Worm (Caenorhabditis elegans) whole organism, early embryonic: ENCODE results near the gene erg-28.

Experiments
- B0310.2 ChIP-seq: sonication (generic microtip); optimal IDR thresholded peaks from 2 replicates; lab custom pipeline; 2016; ENCODE audit warnings: mild to moderate bottlenecking, missing genetic modification characterization, missing compliant biosample characterization
- F13C5.2 ChIP-seq: sonication (generic microtip); optimal IDR thresholded peaks from 2 replicates; lab custom pipeline; 2017; ENCODE audit warnings: mild to moderate bottlenecking, missing genetic modification characterization, inconsistent platforms, missing compliant biosample characterization
- aly-1 ChIP-seq: sonication (generic microtip); optimal IDR thresholded peaks from 2 replicates; lab custom pipeline; 2016; ENCODE audit warnings: missing genetic modification characterization, missing compliant biosample characterization
- ama-1 ChIP-seq: fragments of 150-350 bp; optimal IDR thresholded peaks from 2 replicates; lab custom pipeline; 2014
- ceh-13 ChIP-seq: fragments of 200-800 bp; sonication (Bioruptor generic); optimal IDR thresholded peaks from 2 replicates; lab custom pipeline; 2018; ENCODE audit warnings: mild to moderate bottlenecking, missing genetic modification characterization, missing compliant biosample characterization
- ceh-36 ChIP-seq: sonication (generic microtip); optimal IDR thresholded peaks from 2 replicates; lab custom pipeline; 2016; ENCODE audit warnings: missing genetic modification characterization, inconsistent platforms, missing compliant biosample characterization
- ets-7 ChIP-seq: sonication (generic microtip); optimal IDR thresholded peaks from 2 replicates; lab custom pipeline; 2016; ENCODE audit warnings: missing genotype, missing genetic modification characterization, missing compliant biosample characterization
- flt-1 ChIP-seq: fragments of 200-800 bp; sonication (Bioruptor generic); IDR thresholded peaks from 2 replicates; pipeline ENCODE4 v1.3.6; 2022; ENCODE audit warnings: missing genetic modification characterization, missing compliant biosample characterization
- hmbx-1 ChIP-seq: sonication (generic microtip); optimal IDR thresholded peaks from 2 replicates; lab custom pipeline; 2016; ENCODE audit warnings: mild to moderate bottlenecking, missing genetic modification characterization, missing compliant biosample characterization
- hmg-4 ChIP-seq: fragments of 200-800 bp; sonication (Bioruptor generic); optimal IDR thresholded peaks from 2 replicates; lab custom pipeline; 2018; ENCODE audit warnings: mild to moderate bottlenecking, missing genetic modification characterization, missing compliant biosample characterization
- hnd-1 ChIP-seq: sonication (generic microtip); optimal IDR thresholded peaks from 2 replicates; lab custom pipeline; 2016; ENCODE audit warnings: missing genetic modification characterization, missing compliant biosample characterization
- pes-1 ChIP-seq: fragments of 200-800 bp; sonication (Bioruptor generic); IDR thresholded peaks from 2 replicates; pipeline ENCODE4 v1.3.6; 2022; ENCODE audit warnings: missing genetic modification reagents, missing genetic modification characterization, missing compliant biosample characterization
- scrt-1 ChIP-seq: fragments of 200-800 bp; sonication (Bioruptor generic); IDR thresholded peaks from 2 replicates; pipeline ENCODE4 v1.3.6; 2022; ENCODE audit warnings: missing genetic modification characterization, missing compliant biosample characterization
- sea-1 ChIP-seq: fragments of 200-800 bp; sonication (Bioruptor generic); conservative IDR thresholded peaks from 2 replicates; pipeline ENCODE4 v1.3.6; 2022; ENCODE audit warnings: missing genetic modification characterization, missing compliant biosample characterization
- tbx-11 ChIP-seq: fragments of 200-800 bp; sonication (Bioruptor generic); IDR thresholded peaks from 2 replicates; pipeline ENCODE4 v1.3.6; 2022; ENCODE audit warnings: missing genetic modification characterization, missing compliant biosample characterization
- tbx-37 ChIP-seq: fragments of 200-800 bp; sonication (Bioruptor generic); conservative IDR thresholded peaks from 2 replicates; pipeline ENCODE4 v1.3.6; 2022; ENCODE audit warnings: missing genetic modification reagents, missing genetic modification characterization, missing compliant biosample characterization
- tra-4 ChIP-seq: sonication (generic microtip); optimal IDR thresholded peaks from 2 replicates; lab custom pipeline; 2017; ENCODE audit warnings: missing genetic modification characterization, missing compliant biosample characterization

The erg-28 gene

DNA sequence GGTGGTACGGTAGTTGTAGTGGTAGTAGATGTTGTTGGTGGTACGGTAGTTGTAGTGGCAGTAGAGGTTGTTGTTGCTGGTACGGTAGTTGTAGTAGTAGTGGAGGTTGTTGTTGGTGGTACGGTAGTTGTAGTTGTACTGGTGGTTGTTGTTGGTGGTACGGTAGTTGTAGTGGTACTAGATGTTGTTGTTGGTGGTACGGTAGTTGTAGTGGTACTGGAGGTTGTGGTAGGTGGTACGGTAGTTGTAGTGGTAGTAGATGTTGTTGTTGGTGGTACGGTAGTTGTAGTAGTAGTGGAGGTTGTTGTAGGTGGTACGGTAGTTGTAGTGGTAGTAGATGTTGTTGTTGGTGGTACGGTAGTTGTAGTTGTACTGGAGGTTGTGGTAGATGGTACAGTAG is 25.8 kb downstream of the erg-28 start:
- peak; percentile 56; the same call in 1 of the 2 replicates for TF ChIP-seq tbx-11 (GFP tag; lab: Robert Waterston, UW)
- no peak for TF ChIP-seq ama-1 (lab: Kevin White, UChicago)

DNA sequence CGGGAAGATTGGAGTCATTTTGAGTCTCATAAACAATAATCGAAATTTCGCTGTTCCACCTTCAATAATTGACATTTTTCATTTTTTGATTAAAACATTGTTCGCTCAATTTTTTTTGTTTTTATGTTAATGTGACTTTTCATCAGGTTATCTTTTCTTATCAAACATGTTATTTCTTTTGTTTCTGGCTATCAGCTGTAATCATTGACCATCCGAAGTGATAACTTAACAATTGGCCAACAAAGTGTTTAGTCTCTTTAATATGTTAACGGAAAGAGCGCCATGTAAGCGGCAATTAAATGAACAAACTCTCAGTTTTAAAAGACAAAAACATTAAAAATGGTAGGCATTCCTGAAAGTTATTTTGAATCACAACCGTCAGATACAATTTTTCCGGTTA is 26.8 kb downstream of the erg-28 start:
- TF ChIP-seq tbx-37 (GFP tag; lab: Robert Waterston, UW) = no peak
- TF ChIP-seq B0310.2 (tag; lab: Kevin White, UChicago) = no peak
- no peak for TF ChIP-seq aly-1
- no peak for TF ChIP-seq ets-7

DNA sequence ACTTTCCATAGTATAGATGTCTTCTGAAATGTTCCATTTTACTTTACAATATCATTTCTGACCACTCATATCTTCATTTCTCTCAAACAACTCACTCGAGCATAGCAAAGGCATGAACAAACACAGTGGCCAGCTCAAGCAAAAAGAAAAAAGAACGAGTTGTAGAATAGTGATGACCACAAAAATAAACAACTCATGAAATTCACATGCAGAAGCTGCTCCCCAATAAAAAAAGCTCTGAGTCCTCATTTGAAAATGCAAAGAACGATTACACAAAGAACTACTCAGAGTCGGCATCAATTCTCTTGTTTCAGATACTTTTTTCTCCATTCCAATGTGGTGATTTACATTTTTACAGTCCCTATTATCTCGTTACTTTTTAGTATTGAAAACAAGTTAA is 27.5 kb downstream of the erg-28 start:
- no peak for TF ChIP-seq ets-7
- no peak for TF ChIP-seq aly-1
- TF ChIP-seq sea-1 (GFP tag; lab: Robert Waterston, UW) = no peak
- no peak for TF ChIP-seq tbx-37 (GFP tag; lab: Robert Waterston, UW)
- TF ChIP-seq F13C5.2 (tag; lab: Kevin White, UChicago) = no peak
- TF ChIP-seq B0310.2 (tag; lab: Kevin White, UChicago) = no peak
- TF ChIP-seq tra-4 (tag; lab: Kevin White, UChicago) = no peak
- no peak for TF ChIP-seq pes-1 (GFP tag; lab: Robert Waterston, UW)

DNA sequence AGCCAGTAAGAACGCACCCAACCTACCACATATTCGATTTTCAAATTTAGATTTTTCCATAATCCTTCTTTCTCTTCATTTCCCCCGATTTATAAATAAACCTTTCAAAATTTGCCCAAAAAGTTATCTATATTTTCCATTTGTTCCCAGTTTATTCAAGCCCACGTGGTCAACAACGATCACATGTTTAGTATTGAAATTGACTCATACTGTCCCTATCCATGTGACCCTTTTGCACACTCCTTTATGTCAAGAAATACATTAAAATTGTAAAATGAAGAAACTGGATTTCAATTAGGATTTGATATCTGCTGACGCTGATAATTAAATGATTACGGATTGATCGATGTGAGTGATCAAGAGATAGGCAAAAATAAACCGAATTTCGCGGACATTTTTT is 28.0 kb downstream of the erg-28 start:
- TF ChIP-seq ets-7 (no peak), tbx-11 (GFP tag; lab: Robert Waterston, UW) (no peak), tra-4 (tag; lab: Kevin White, UChicago) (no peak), sea-1 (GFP tag; lab: Robert Waterston, UW) (no peak), ceh-13 (GFP tag; lab: Kevin White, UChicago) (no peak), tbx-37 (GFP tag; lab: Robert Waterston, UW) (no peak), hmg-4 (GFP tag; lab: Kevin White, UChicago) (no peak), flt-1 (GFP tag; lab: Robert Waterston, UW) (no peak), scrt-1 (no peak)

DNA sequence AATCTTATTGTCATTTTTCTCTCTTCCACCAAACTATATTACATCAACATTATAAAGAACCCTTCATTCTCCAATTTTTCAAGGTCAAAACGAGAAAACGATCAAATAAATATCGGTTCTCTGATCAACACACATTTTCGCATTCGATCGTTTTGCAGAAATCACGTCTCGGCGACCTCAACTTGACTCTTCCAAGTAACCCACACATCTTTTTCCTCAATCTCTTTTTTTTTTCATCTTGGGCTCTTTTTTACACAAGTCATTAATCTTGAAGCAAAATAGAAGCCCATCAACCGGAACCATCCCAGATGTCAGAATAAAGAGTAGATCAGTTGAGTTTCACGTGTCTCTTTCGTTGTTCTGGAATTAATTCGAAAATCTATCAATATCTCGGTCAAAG is 29.0 kb downstream of the erg-28 start:
- no peak for TF ChIP-seq ama-1 (lab: Kevin White, UChicago)
- TF ChIP-seq hnd-1 = no peak
- TF ChIP-seq sea-1 (GFP tag; lab: Robert Waterston, UW) = no peak
- no peak for TF ChIP-seq tbx-37 (GFP tag; lab: Robert Waterston, UW)
- no peak for TF ChIP-seq ceh-13 (GFP tag; lab: Kevin White, UChicago)
- TF ChIP-seq F13C5.2 (tag; lab: Kevin White, UChicago) = no peak
- no peak for TF ChIP-seq aly-1
- TF ChIP-seq B0310.2 (tag; lab: Kevin White, UChicago) = no peak
- TF ChIP-seq hmg-4 (GFP tag; lab: Kevin White, UChicago) = no peak
- no peak for TF ChIP-seq scrt-1

DNA sequence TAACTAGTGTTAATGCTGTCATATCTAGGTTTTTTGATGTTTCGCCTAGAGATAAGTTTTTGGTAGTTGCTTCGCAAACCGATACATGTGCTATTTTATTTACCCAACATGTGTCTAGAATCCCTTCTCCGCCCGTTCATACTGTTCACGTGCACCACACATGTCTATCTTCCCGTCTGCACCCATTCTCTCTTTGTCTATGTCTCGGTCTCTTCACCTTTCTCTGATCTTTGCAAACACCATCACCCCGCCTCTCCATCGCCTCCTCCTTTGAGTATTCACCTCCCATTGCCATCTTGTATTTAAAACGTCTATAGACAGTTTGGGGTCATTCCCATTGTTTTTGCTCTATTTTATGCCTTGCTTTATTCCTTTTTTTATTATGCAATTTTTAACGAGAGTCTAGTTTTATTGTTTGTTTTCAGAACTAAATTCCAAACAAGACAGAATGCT is 30.1 kb downstream of the erg-28 start, which contains the start of gene F56H9.2:
Gene F56H9.2 (plus strand): TSS at position 426 of the 453 bp plus-strand sequence.
- TF ChIP-seq pes-1 (GFP tag; lab: Robert Waterston, UW) (no peak), hmg-4 (GFP tag; lab: Kevin White, UChicago) (no peak), ets-7 (no peak), F13C5.2 (tag; lab: Kevin White, UChicago) (no peak), aly-1 (no peak), hnd-1 (no peak), tbx-37 (GFP tag; lab: Robert Waterston, UW) (no peak), tbx-11 (GFP tag; lab: Robert Waterston, UW) (no peak), tra-4 (tag; lab: Kevin White, UChicago) (no peak), scrt-1 (no peak), B0310.2 (tag; lab: Kevin White, UChicago) (no peak), flt-1 (GFP tag; lab: Robert Waterston, UW) (no peak), ceh-13 (GFP tag; lab: Kevin White, UChicago) (no peak), ama-1 (lab: Kevin White, UChicago) (no peak), hmbx-1 (tag; lab: Kevin White, UChicago) (no peak), ceh-36 (tag; lab: Kevin White, UChicago) (no peak)

DNA sequence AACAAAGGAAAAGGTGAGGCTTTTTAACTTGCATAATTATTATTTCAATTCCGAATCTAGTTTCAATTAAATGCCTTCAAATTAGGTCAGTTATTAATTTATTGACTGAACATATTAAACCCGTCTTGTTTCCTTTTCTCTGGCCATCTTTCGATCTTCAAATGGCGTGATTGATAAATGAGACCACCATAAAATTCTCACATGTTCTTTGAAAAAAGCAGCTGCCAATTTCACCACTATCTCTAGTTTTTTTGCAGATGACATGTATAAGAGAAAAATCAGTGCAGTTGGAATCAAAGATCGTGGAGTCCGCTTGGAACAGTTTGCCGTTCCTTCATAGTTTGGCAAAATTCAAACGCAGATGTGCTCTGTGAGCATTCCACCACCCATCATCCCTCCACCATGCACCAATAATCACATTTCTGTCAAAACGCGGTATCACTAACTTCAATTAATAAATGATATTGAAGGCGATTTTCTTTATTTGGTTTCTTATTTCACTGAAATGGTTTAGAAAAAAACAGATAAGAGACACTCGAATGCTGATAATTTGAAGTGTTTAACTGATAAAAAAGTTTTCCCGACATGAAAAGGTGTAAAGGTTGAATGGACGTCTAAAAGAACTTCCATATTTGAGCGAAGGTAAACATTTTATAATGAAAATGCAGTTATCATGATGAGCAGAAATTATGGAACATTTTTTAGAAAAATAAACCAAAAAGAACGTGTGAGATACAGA is 30.7 kb downstream of the erg-28 start:
- no peak for TF ChIP-seq ama-1 (lab: Kevin White, UChicago)
- no peak for TF ChIP-seq B0310.2 (tag; lab: Kevin White, UChicago)
- TF ChIP-seq ceh-13 (GFP tag; lab: Kevin White, UChicago) = no peak
- no peak for TF ChIP-seq flt-1 (GFP tag; lab: Robert Waterston, UW)

DNA sequence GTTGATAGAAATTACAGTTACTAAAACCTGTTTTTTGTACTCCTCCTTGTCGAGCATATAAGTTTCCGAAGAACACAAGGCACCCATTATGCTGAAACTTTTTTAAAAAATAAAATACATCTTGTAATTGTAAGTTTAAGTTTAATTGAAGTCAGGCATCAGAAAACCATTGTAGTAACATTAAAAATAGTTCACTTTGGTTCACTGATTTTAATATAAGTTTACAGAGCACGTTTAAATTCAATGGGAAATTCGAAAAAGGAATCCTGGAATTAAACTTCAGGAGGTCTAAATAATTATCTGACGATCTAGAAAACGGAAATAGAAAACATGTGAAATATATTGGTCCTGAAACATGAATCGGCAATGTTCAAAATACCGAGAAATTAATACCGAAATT is 33.2 kb downstream of the erg-28 start, which contains the start of gene gpa-8:
Gene gpa-8 (minus strand): TSS at position 101 of the 400 bp plus-strand sequence.
- TF ChIP-seq tbx-11 (GFP tag; lab: Robert Waterston, UW) = no peak
- TF ChIP-seq F13C5.2 (tag; lab: Kevin White, UChicago) = no peak
- no peak for TF ChIP-seq ceh-36 (tag; lab: Kevin White, UChicago)
- no peak for TF ChIP-seq hmbx-1 (tag; lab: Kevin White, UChicago)
- TF ChIP-seq ceh-13 (GFP tag; lab: Kevin White, UChicago) = no peak
- no peak for TF ChIP-seq flt-1 (GFP tag; lab: Robert Waterston, UW)
- no peak for TF ChIP-seq ama-1 (lab: Kevin White, UChicago)
- TF ChIP-seq ets-7 = no peak
- TF ChIP-seq hnd-1 = no peak
